Fruit fly (Drosophila melanogaster) whole organism, embryonic: ENCODE data around the gene dally.
A peak's percentile ranks its signal among the peaks of the same experiment; 100 is the strongest.

Source experiments
- Atf3 ChIP-seq: fragments of 200-800 bp; sonication (Bioruptor generic); optimal IDR thresholded peaks from 3 replicates; lab custom pipeline; 2016; ENCODE audit warnings: missing biosample characterization, missing genetic modification characterization
- BtbVII ChIP-seq: fragments of 200-800 bp; sonication (Bioruptor generic); optimal IDR thresholded peaks from 3 replicates; lab custom pipeline; 2017; ENCODE audit warnings: missing biosample characterization, mild to moderate bottlenecking, missing genetic modification characterization
- C15 ChIP-seq: fragments of 200-800 bp; sonication (Bioruptor generic); IDR thresholded peaks from 3 replicates; pipeline ENCODE4 v1.3.6; 2022; ENCODE audit warnings: missing biosample characterization, missing genetic modification characterization
- CG10274 ChIP-seq: fragments of 200-800 bp; sonication (Bioruptor generic); optimal IDR thresholded peaks from 3 replicates; lab custom pipeline; 2017; ENCODE audit warnings: missing biosample characterization, mild to moderate bottlenecking, missing genetic modification characterization
- CG11247 ChIP-seq: fragments of 200-800 bp; sonication (Bioruptor generic); IDR thresholded peaks from 2 replicates; pipeline ENCODE4 v1.3.6; 2022; ENCODE audit warnings: missing biosample characterization, missing genetic modification characterization
- CG12071 ChIP-seq: fragments of 200-800 bp; sonication (Bioruptor generic); optimal IDR thresholded peaks from 3 replicates; lab custom pipeline; 2018; ENCODE audit warnings: missing biosample characterization, mild to moderate bottlenecking, missing genetic modification characterization
- CG12391 ChIP-seq: fragments of 200-800 bp; sonication (Bioruptor generic); optimal IDR thresholded peaks from 3 replicates; lab custom pipeline; 2018; ENCODE audit warnings: missing biosample characterization, mild to moderate bottlenecking, missing genetic modification characterization, moderate library complexity
- CG13424 ChIP-seq: fragments of 200-800 bp; sonication (Bioruptor generic); optimal IDR thresholded peaks from 2 replicates; lab custom pipeline; 2019; ENCODE audit warnings: missing biosample characterization, mild to moderate bottlenecking, missing genetic modification characterization, moderate library complexity
- CG13775 ChIP-seq: fragments of 200-800 bp; sonication (Bioruptor generic); optimal IDR thresholded peaks from 3 replicates; lab custom pipeline; 2017; ENCODE audit warnings: missing biosample characterization, mild to moderate bottlenecking, missing genetic modification characterization
- CG14667 ChIP-seq: fragments of 200-800 bp; sonication (Bioruptor generic); IDR thresholded peaks from 2 replicates; pipeline ENCODE4 v1.3.6; 2022; ENCODE audit warnings: missing biosample characterization, missing genetic modification characterization
- CG15514 ChIP-seq: fragments of 200-800 bp; sonication (Bioruptor generic); optimal IDR thresholded peaks from 3 replicates; lab custom pipeline; 2017; ENCODE audit warnings: missing biosample characterization, missing genetic modification characterization, mild to moderate bottlenecking, moderate library complexity, missing genetic modification reagents
- CG16813 ChIP-seq: fragments of 200-800 bp; sonication (Bioruptor generic); IDR thresholded peaks from 3 replicates; pipeline ENCODE4 v1.3.6; 2022; ENCODE audit warnings: missing biosample characterization, missing genetic modification characterization; ENCODE audit not compliant: partially characterized antibody
- CG17328 ChIP-seq: fragments of 200-800 bp; sonication (Bioruptor generic); IDR thresholded peaks from 2 replicates; pipeline ENCODE4 v1.3.6; 2022; ENCODE audit warnings: missing biosample characterization, missing genetic modification characterization
- CG17802 ChIP-seq: fragments of 200-800 bp; sonication (Bioruptor generic); optimal IDR thresholded peaks from 2 replicates; lab custom pipeline; 2018; ENCODE audit warnings: missing biosample characterization, mild to moderate bottlenecking, missing genetic modification characterization, moderate library complexity
- CG17912 ChIP-seq: fragments of 200-800 bp; sonication (Bioruptor generic); optimal IDR thresholded peaks from 2 replicates; lab custom pipeline; 2018; ENCODE audit warnings: missing biosample characterization, mild to moderate bottlenecking, missing genetic modification characterization
- CG2129 ChIP-seq: fragments of 200-800 bp; sonication (Bioruptor generic); IDR thresholded peaks from 2 replicates; pipeline ENCODE4 v1.3.6; 2022; ENCODE audit warnings: missing biosample characterization, missing genetic modification characterization; ENCODE audit not compliant: partially characterized antibody
- CG2712 ChIP-seq: fragments of 200-800 bp; optimal IDR thresholded peaks from 3 replicates; lab custom pipeline; 2019; ENCODE audit warnings: missing biosample characterization, mild to moderate bottlenecking, missing genetic modification characterization, moderate library complexity
- CG2889 ChIP-seq: fragments of 200-800 bp; sonication (Bioruptor generic); IDR thresholded peaks from 3 replicates; pipeline ENCODE4 v1.3.6; 2022; ENCODE audit warnings: missing biosample characterization, missing genetic modification characterization
- CG30403 ChIP-seq: fragments of 200-800 bp; sonication (Bioruptor generic); optimal IDR thresholded peaks from 3 replicates; lab custom pipeline; 2016; ENCODE audit warnings: missing biosample characterization, missing genetic modification characterization
- CG31388 ChIP-seq: fragments of 200-800 bp; sonication (Bioruptor generic); optimal IDR thresholded peaks from 2 replicates; lab custom pipeline; 2016; ENCODE audit warnings: missing biosample characterization, missing genetic modification characterization
- CG32532 ChIP-seq: fragments of 200-800 bp; sonication (Bioruptor generic); IDR thresholded peaks from 2 replicates; pipeline ENCODE4 v1.3.6; 2022; ENCODE audit warnings: missing biosample characterization, missing genetic modification characterization
- CG34376 ChIP-seq: fragments of 200-800 bp; sonication (Bioruptor generic); optimal IDR thresholded peaks from 2 replicates; lab custom pipeline; 2018; ENCODE audit warnings: missing biosample characterization, mild to moderate bottlenecking, missing genetic modification characterization
- CG4820 ChIP-seq: fragments of 200-800 bp; sonication (Bioruptor generic); optimal IDR thresholded peaks from 3 replicates; lab custom pipeline; 2016; ENCODE audit warnings: missing biosample characterization, missing genetic modification characterization
- CG7839 ChIP-seq: fragments of 200-800 bp; sonication (Bioruptor generic); optimal IDR thresholded peaks from 3 replicates; lab custom pipeline; 2018; ENCODE audit warnings: missing biosample characterization, mild to moderate bottlenecking, missing genetic modification characterization, moderate library complexity
- Deaf1 ChIP-seq: fragments of 200-800 bp; optimal IDR thresholded peaks from 3 replicates; lab custom pipeline; 2019; ENCODE audit warnings: missing biosample characterization, mild to moderate bottlenecking, missing genetic modification characterization, moderate library complexity
- Dip3 ChIP-seq: fragments of 200-800 bp; sonication (Bioruptor generic); optimal IDR thresholded peaks from 3 replicates; lab custom pipeline; 2016; ENCODE audit warnings: missing biosample characterization, missing genetic modification characterization
- Elba2 ChIP-seq: fragments of 200-800 bp; sonication (Bioruptor generic); optimal IDR thresholded peaks from 3 replicates; lab custom pipeline; 2016; ENCODE audit warnings: missing biosample characterization, missing genetic modification characterization
- Fer1 ChIP-seq: fragments of 200-800 bp; sonication (Bioruptor generic); optimal IDR thresholded peaks from 2 replicates; lab custom pipeline; 2017; ENCODE audit warnings: missing biosample characterization, mild to moderate bottlenecking, missing genetic modification characterization
- H2.0 ChIP-seq: fragments of 200-800 bp; sonication (Bioruptor generic); IDR thresholded peaks from 2 replicates; pipeline ENCODE4 v1.3.6; 2022; ENCODE audit warnings: missing biosample characterization, missing genetic modification characterization
- Sry-β ChIP-seq: fragments of 200-800 bp; sonication (Bioruptor generic); optimal IDR thresholded peaks from 2 replicates; lab custom pipeline; 2018; ENCODE audit warnings: missing biosample characterization, mild to moderate bottlenecking, missing genetic modification characterization, moderate library complexity
- Xbp1 ChIP-seq: fragments of 200-800 bp; sonication (Bioruptor generic); optimal IDR thresholded peaks from 3 replicates; lab custom pipeline; 2016; ENCODE audit warnings: missing biosample characterization, mild to moderate bottlenecking, missing genetic modification characterization
- bigmax ChIP-seq: fragments of 200-800 bp; sonication (Bioruptor generic); optimal IDR thresholded peaks from 2 replicates; lab custom pipeline; 2018; ENCODE audit warnings: missing biosample characterization, mild to moderate bottlenecking, missing genetic modification characterization
- cas ChIP-seq: fragments of 200-800 bp; sonication (Bioruptor generic); IDR thresholded peaks from 2 replicates; pipeline ENCODE4 v1.3.6; 2022; ENCODE audit warnings: missing biosample characterization, missing genetic modification characterization
- crol ChIP-seq: fragments of 200-800 bp; sonication (Bioruptor generic); IDR thresholded peaks from 2 replicates; pipeline ENCODE4 v1.3.6; 2022; ENCODE audit warnings: missing biosample characterization, missing genetic modification characterization
- dmrt11E ChIP-seq: fragments of 200-800 bp; sonication (Bioruptor generic); optimal IDR thresholded peaks from 3 replicates; lab custom pipeline; 2018; ENCODE audit warnings: missing biosample characterization, mild to moderate bottlenecking, missing genetic modification characterization, moderate library complexity
- fd3F ChIP-seq: fragments of 200-800 bp; sonication (Bioruptor generic); optimal IDR thresholded peaks from 2 replicates; lab custom pipeline; 2018; ENCODE audit warnings: missing biosample characterization, mild to moderate bottlenecking, missing genetic modification characterization, moderate library complexity
- gfzf ChIP-seq: fragments of 200-800 bp; sonication (Bioruptor generic); optimal IDR thresholded peaks from 2 replicates; lab custom pipeline; 2016; ENCODE audit warnings: missing biosample characterization, mild to moderate bottlenecking, missing genetic modification characterization, moderate library complexity
- lilli ChIP-seq: fragments of 200-800 bp; sonication (Bioruptor generic); optimal IDR thresholded peaks from 3 replicates; lab custom pipeline; 2016; ENCODE audit warnings: missing biosample characterization, missing genetic modification characterization
- nom ChIP-seq: fragments of 200-800 bp; sonication (Bioruptor generic); optimal IDR thresholded peaks from 2 replicates; lab custom pipeline; 2017; ENCODE audit warnings: missing biosample characterization, missing genetic modification characterization, mild to moderate bottlenecking, moderate library complexity, missing genetic modification reagents
- otp ChIP-seq: fragments of 200-800 bp; sonication (Bioruptor generic); IDR thresholded peaks from 3 replicates; pipeline ENCODE4, ENCODE4 v1.3.6; 2022; ENCODE audit warnings: missing biosample characterization, missing genetic modification characterization
- pfk ChIP-seq: fragments of 200-800 bp; sonication (Bioruptor generic); optimal IDR thresholded peaks from 2 replicates; lab custom pipeline; 2018; ENCODE audit warnings: missing biosample characterization, mild to moderate bottlenecking, missing genetic modification characterization, moderate library complexity
- prd ChIP-seq, 3 experiments: fragments of >200 bp in 2 of 3; fragments of 200-800 bp in 1 of 3; sonication (Bioruptor generic) in 1 of 3; optimal IDR thresholded peaks in 2 of 3; IDR thresholded peaks in 1 of 3; 2 replicates in 2 of 3; 3 replicates in 1 of 3; pipeline versions ENCODE4 v1.3.6 to Lab custom; 2017 to 2022; ENCODE audit warnings: missing biosample characterization in 1 of 3, missing genetic modification characterization in 1 of 3
- ranshi ChIP-seq: fragments of 200-800 bp; sonication (Bioruptor generic); IDR thresholded peaks from 2 replicates; pipeline ENCODE4 v1.3.6; 2022; ENCODE audit warnings: missing biosample characterization, missing genetic modification characterization
- sens-2 ChIP-seq: fragments of 200-800 bp; sonication (Bioruptor generic); IDR thresholded peaks from 2 replicates; pipeline ENCODE4 v1.3.6; 2022; ENCODE audit warnings: missing biosample characterization, missing genetic modification characterization
- seq ChIP-seq: fragments of 200-800 bp; sonication (Bioruptor generic); IDR thresholded peaks from 2 replicates; pipeline ENCODE4 v1.3.6; 2022; ENCODE audit warnings: missing biosample characterization, missing genetic modification characterization
- sim ChIP-seq: fragments of 200-800 bp; sonication (Bioruptor generic); IDR thresholded peaks from 2 replicates; pipeline ENCODE4 v1.3.6; 2022; ENCODE audit warnings: missing biosample characterization, missing genetic modification characterization
- slou ChIP-seq: fragments of 200-800 bp; sonication (Bioruptor generic); optimal IDR thresholded peaks from 3 replicates; lab custom pipeline; 2016; ENCODE audit warnings: missing biosample characterization, missing genetic modification characterization
- sob ChIP-seq: fragments of 200-800 bp; sonication (Bioruptor generic); IDR thresholded peaks from 2 replicates; pipeline ENCODE4 v1.3.6; 2022; ENCODE audit warnings: missing biosample characterization, missing genetic modification characterization
- stc ChIP-seq: fragments of 200-800 bp; sonication (Bioruptor generic); IDR thresholded peaks from 2 replicates; pipeline ENCODE4 v1.3.6; 2022; ENCODE audit warnings: missing biosample characterization, missing genetic modification characterization

dally gene

dm6 chr3L:8823730-8824374 lies 3.5 kb upstream of the dally start (continued):
- TF ChIP-seq stc (GFP tag; lab: Robert Waterston, UW) (no peak), H2.0 (GFP tag; lab: Robert Waterston, UW) (no peak), Dip3 (GFP tag; lab: Kevin White, UChicago) (peak; percentile 20), ranshi (GFP tag; lab: Robert Waterston, UW) (peak; percentile 54), Xbp1 (peak; percentile 53), CG2129 (GFP tag; lab: Robert Waterston, UW) (no peak), lilli (GFP tag; lab: Kevin White, UChicago) (peak; percentile 29), cas (no peak), CG4820 (peak; percentile 36), bigmax (GFP tag; lab: Kevin White, UChicago) (no peak), seq (0 out of 2 replicates have a peak, but pooled peaks have one; percentile 25), crol (GFP tag; lab: Robert Waterston, UW) (peak; percentile 82), CG30403 (GFP tag; lab: Kevin White, UChicago) (peak; percentile 31), Sry-β (GFP tag; lab: Kevin White, UChicago) (no peak), Elba2 (no peak), CG17328 (GFP tag; lab: Robert Waterston, UW) (peak; percentile 68), gfzf (GFP tag; lab: Kevin White, UChicago) (no peak), CG14667 (GFP tag; lab: Robert Waterston, UW) (no peak), CG13424 (tag; lab: Kevin White, UChicago) (peak; percentile 53), CG32532 (GFP tag; lab: Robert Waterston, UW) (peak; percentile 44; the same call in 1 of the 2 replicates), CG7839 (tag; lab: Kevin White, UChicago) (peak; percentile 31), CG16813 (GFP tag; lab: Robert Waterston, UW) (no peak), C15 (GFP tag; lab: Robert Waterston, UW) (no peak), sob (GFP tag; lab: Robert Waterston, UW) (0 out of 2 replicates have a peak, but pooled peaks have one; percentile 48), nom (GFP tag; lab: Kevin White, UChicago) (peak; percentile 39), CG13775 (GFP tag; lab: Kevin White, UChicago) (peak; percentile 46), pfk (GFP tag; lab: Kevin White, UChicago) (no peak), CG12391 (tag; lab: Kevin White, UChicago) (peak; percentile 57), sens-2 (no peak), Atf3 (GFP tag; lab: Kevin White, UChicago) (no peak), prd (optimal IDR thresholded peaks at IDR 0.05; lab: Kevin White, UChicago) (no peak), prd (GFP tag; IDR thresholded peaks at IDR 0.05; lab: Robert Waterston, UW) (peak; percentile 58), CG17802 (tag; lab: Kevin White, UChicago) (no peak), CG15514 (GFP tag; lab: Kevin White, UChicago) (peak; percentile 2), CG2889 (GFP tag; lab: Robert Waterston, UW) (0 out of 3 replicates have a peak, but pooled peaks have one; percentile 51), CG31388 (no peak), slou (no peak), fd3F (GFP tag; lab: Kevin White, UChicago) (no peak), otp (GFP tag; lab: Robert Waterston, UW) (peak; percentile 49; the same call in 1 of the 3 replicates), CG12071 (no peak), Deaf1 (tag; lab: Kevin White, UChicago) (no peak), CG17912 (no peak), CG2712 (tag; lab: Kevin White, UChicago) (peak; percentile 74), BtbVII (GFP tag; lab: Kevin White, UChicago) (no peak), CG34376 (no peak), Fer1 (GFP tag; lab: Kevin White, UChicago) (no peak), sim (GFP tag; lab: Robert Waterston, UW) (peak; percentile 47; the same call in 1 of the 2 replicates), CG11247 (peak; percentile 29; the same call in 1 of the 2 replicates), CG10274 (GFP tag; lab: Kevin White, UChicago) (no peak), dmrt11E (peak; percentile 69)
